Worm (Caenorhabditis elegans) whole organism, late embryonic: ENCODE measurements around the gene C50F4.16.

ENCODE experiments used
- ceh-9 ChIP-seq: sonication (generic microtip); optimal IDR thresholded peaks from 2 replicates; lab custom pipeline; 2016; ENCODE audit warnings: mild to moderate bottlenecking, missing genetic modification characterization, inconsistent platforms, missing compliant biosample characterization
- ets-4 ChIP-seq: sonication (generic microtip); optimal IDR thresholded peaks from 2 replicates; lab custom pipeline; 2016; ENCODE audit warnings: missing genetic modification characterization, missing compliant biosample characterization
- hlh-30 ChIP-seq: sonication (generic microtip); optimal IDR thresholded peaks from 2 replicates; lab custom pipeline; 2017; ENCODE audit warnings: antibody characterized with exemption, missing genetic modification characterization, missing compliant biosample characterization; ENCODE audit not compliant: insufficient read depth
- pag-3 ChIP-seq: sonication (generic microtip); optimal IDR thresholded peaks from 2 replicates; lab custom pipeline; 2016; ENCODE audit warnings: missing compliant biosample characterization, missing genetic modification characterization, borderline replicate concordance
- rnt-1 ChIP-seq: sonication (generic microtip); optimal IDR thresholded peaks from 2 replicates; lab custom pipeline; 2016; ENCODE audit warnings: missing genetic modification characterization, missing compliant biosample characterization
- unc-55 ChIP-seq: sonication (generic microtip); optimal IDR thresholded peaks from 2 replicates; lab custom pipeline; 2017; ENCODE audit warnings: missing biosample characterization, missing genetic modification reagents, missing genetic modification characterization
- unc-86 ChIP-seq: sonication (generic microtip); optimal IDR thresholded peaks from 2 replicates; lab custom pipeline; 2016; ENCODE audit warnings: missing genetic modification characterization, missing compliant biosample characterization

- TF ChIP-seq ets-4 (tag; lab: Kevin White, UChicago) (no peak), pag-3 (tag; lab: Kevin White, UChicago) (no peak), unc-55 (GFP tag; lab: Kevin White, UChicago) (no peak), unc-86 (tag; lab: Kevin White, UChicago) (no peak), rnt-1 (tag; lab: Kevin White, UChicago) (no peak), hlh-30 (no peak), ceh-9 (tag; lab: Kevin White, UChicago) (no peak)
Observed at ce11 chrV:9518832-9519231, 22.6 kb downstream of the C50F4.16 start, which contains the start of gene C50F4.8.
